Worm (Caenorhabditis elegans) whole organism, young adult: ENCODE measurements around the gene spp-1.
A peak's percentile ranks its signal among the peaks of the same experiment; 100 is the strongest.

ENCODE experiments used
- B0035.1 ChIP-seq: sonication (generic microtip); optimal IDR thresholded peaks from 2 replicates; lab custom pipeline; 2016; ENCODE audit warnings: missing genetic modification characterization, mild to moderate bottlenecking, missing compliant biosample characterization, missing genotype, missing genetic modification reagents
- F10E7.11 ChIP-seq: sonication (generic microtip); optimal IDR thresholded peaks from 2 replicates; lab custom pipeline; 2017; ENCODE audit warnings: mild to moderate bottlenecking, missing genetic modification characterization, moderate library complexity, missing compliant biosample characterization
- F37B4.10 ChIP-seq: fragments of 200-800 bp; sonication (Bioruptor generic); IDR thresholded peaks from 2 replicates; pipeline ENCODE4 v1.3.6; 2022; ENCODE audit warnings: missing genetic modification characterization, missing compliant biosample characterization
- F39B2.1 ChIP-seq: fragments of 200-800 bp; sonication (Bioruptor generic); IDR thresholded peaks from 2 replicates; pipeline ENCODE4 v1.3.6; 2022; ENCODE audit warnings: missing genetic modification reagents, missing genetic modification characterization, missing compliant biosample characterization
- F55B11.4 ChIP-seq: sonication (generic microtip); optimal IDR thresholded peaks from 2 replicates; lab custom pipeline; 2016; ENCODE audit warnings: missing compliant biosample characterization, missing genetic modification characterization, borderline replicate concordance; ENCODE audit not compliant: insufficient read depth
- F57C9.4 ChIP-seq: sonication (generic microtip); optimal IDR thresholded peaks from 2 replicates; lab custom pipeline; 2017; ENCODE audit warnings: mild to moderate bottlenecking, missing genetic modification characterization, missing compliant biosample characterization
- K12H6.12 ChIP-seq: fragments of 200-800 bp; sonication (Bioruptor generic); optimal IDR thresholded peaks from 2 replicates; lab custom pipeline; 2018; ENCODE audit warnings: mild to moderate bottlenecking, missing genetic modification characterization, missing compliant biosample characterization
- Y53F4B.3 ChIP-seq: fragments of 200-800 bp; sonication (Bioruptor generic); IDR thresholded peaks from 2 replicates; pipeline ENCODE4 v1.3.6; 2022; ENCODE audit warnings: missing genetic modification reagents, missing genetic modification characterization, missing compliant biosample characterization
- Y56A3A.18 ChIP-seq: fragments of 200-800 bp; sonication (Bioruptor generic); IDR thresholded peaks from 2 replicates; pipeline ENCODE4 v1.3.6; 2022; ENCODE audit warnings: missing genetic modification reagents, missing genetic modification characterization, missing compliant biosample characterization
- Y67H2A.10 ChIP-seq: fragments of 200-800 bp; sonication (Bioruptor generic); conservative IDR thresholded peaks from 2 replicates; pipeline ENCODE4 v1.3.6; 2022; ENCODE audit warnings: missing genetic modification reagents, missing genetic modification characterization, missing compliant biosample characterization
- akir-1 ChIP-seq: fragments of 200-800 bp; sonication (Bioruptor generic); optimal IDR thresholded peaks from 2 replicates; lab custom pipeline; 2018; ENCODE audit warnings: mild to moderate bottlenecking, missing genetic modification characterization, moderate library complexity, missing compliant biosample characterization
- ama-1 ChIP-seq, 3 experiments: fragments of 150-350 bp in 1 of 3; sonication (generic microtip) in 2 of 3; optimal IDR thresholded peaks; 2 replicates each; lab custom pipeline; 2014 to 2018; ENCODE audit warnings: missing biosample characterization in 2 of 3, missing genetic modification characterization in 2 of 3, missing genetic modification reagents in 2 of 3
- atf-7 ChIP-seq: sonication (generic microtip); optimal IDR thresholded peaks from 2 replicates; lab custom pipeline; 2017; ENCODE audit warnings: mild to moderate bottlenecking, missing genetic modification characterization, missing compliant biosample characterization
- bed-2 ChIP-seq: fragments of 200-800 bp; sonication (Bioruptor generic); IDR thresholded peaks from 2 replicates; pipeline ENCODE4 v1.3.6; 2022; ENCODE audit warnings: missing genetic modification reagents, missing genetic modification characterization, missing compliant biosample characterization
- cebp-1 ChIP-seq, 2 experiments: fragments of 200-800 bp in 1 of 2; sonication (Bioruptor generic) in 1 of 2; sonication (generic microtip) in 1 of 2; IDR thresholded peaks in 1 of 2; optimal IDR thresholded peaks in 1 of 2; 2 replicates each; pipeline versions ENCODE4 v1.3.6 to Lab custom; 2017 to 2022; ENCODE audit warnings: missing compliant biosample characterization in 2 of 2, missing genetic modification characterization in 2 of 2, mild to moderate bottlenecking in 1 of 2, missing genetic modification reagents in 1 of 2, moderate library complexity in 1 of 2
- ceh-79 ChIP-seq: sonication (generic microtip); optimal IDR thresholded peaks from 2 replicates; lab custom pipeline; 2017; ENCODE audit warnings: mild to moderate bottlenecking, missing genetic modification characterization, missing compliant biosample characterization
- efl-1 ChIP-seq: fragments of 150-350 bp; optimal IDR thresholded peaks from 2 replicates; lab custom pipeline; 2014; ENCODE audit warnings: missing biosample characterization, missing genetic modification reagents, missing genetic modification characterization
- egrh-3 ChIP-seq: fragments of 200-800 bp; sonication (Bioruptor generic); IDR thresholded peaks from 2 replicates; pipeline ENCODE4 v1.3.6; 2022; ENCODE audit warnings: missing genetic modification reagents, missing genetic modification characterization, missing compliant biosample characterization
- fkh-3 ChIP-seq: sonication (generic microtip); optimal IDR thresholded peaks from 2 replicates; lab custom pipeline; 2016; ENCODE audit warnings: mild to moderate bottlenecking, missing genetic modification characterization, missing compliant biosample characterization
- gei-17 ChIP-seq: fragments of 200-800 bp; sonication (Bioruptor generic); optimal IDR thresholded peaks from 2 replicates; lab custom pipeline; 2018; ENCODE audit warnings: mild to moderate bottlenecking, missing genetic modification characterization, missing compliant biosample characterization
- hrde-1 ChIP-seq: sonication (generic microtip); optimal IDR thresholded peaks from 2 replicates; lab custom pipeline; 2016; ENCODE audit warnings: missing genetic modification characterization, mild to moderate bottlenecking, missing compliant biosample characterization, moderate library complexity, missing genotype, missing genetic modification reagents, borderline replicate concordance
- hsf-1 ChIP-seq: fragments of 200-800 bp; sonication (Bioruptor generic); IDR thresholded peaks from 2 replicates; pipeline ENCODE4 v1.3.6; 2022; ENCODE audit warnings: missing genetic modification reagents, missing genetic modification characterization, missing compliant biosample characterization
- lin-26 ChIP-seq: fragments of 200-800 bp; sonication (Bioruptor generic); IDR thresholded peaks from 2 replicates; pipeline ENCODE4 v1.3.6; 2022; ENCODE audit warnings: missing genetic modification reagents, missing genetic modification characterization, missing compliant biosample characterization
- lin-35 ChIP-seq, 3 experiments: fragments of 150-350 bp in 2 of 3; sonication (generic microtip) in 1 of 3; optimal IDR thresholded peaks; 2 replicates each; lab custom pipeline; 2014 to 2018; ENCODE audit warnings: missing biosample characterization in 3 of 3, missing genetic modification characterization in 3 of 3, missing genetic modification reagents in 3 of 3
- lin-40 ChIP-seq: sonication (generic microtip); optimal IDR thresholded peaks from 2 replicates; lab custom pipeline; 2016; ENCODE audit warnings: missing genetic modification characterization, mild to moderate bottlenecking, missing compliant biosample characterization, missing genotype, missing genetic modification reagents
- lir-1 ChIP-seq: fragments of 200-800 bp; sonication (Bioruptor generic); conservative IDR thresholded peaks from 2 replicates; pipeline ENCODE4 v1.3.6; 2022; ENCODE audit warnings: missing genetic modification reagents, missing genetic modification characterization, missing compliant biosample characterization
- madf-6 ChIP-seq: fragments of 200-800 bp; sonication (Bioruptor generic); IDR thresholded peaks from 2 replicates; pipeline ENCODE4 v1.3.6; 2022; ENCODE audit warnings: missing genetic modification reagents, missing genetic modification characterization, missing compliant biosample characterization
- mes-4 ChIP-seq: sonication (generic microtip); optimal IDR thresholded peaks from 2 replicates; lab custom pipeline; 2016; ENCODE audit warnings: missing genotype, missing genetic modification characterization, missing compliant biosample characterization
- nhr-179 ChIP-seq: sonication (generic microtip); optimal IDR thresholded peaks from 2 replicates; lab custom pipeline; 2016; ENCODE audit warnings: mild to moderate bottlenecking, missing genetic modification characterization, missing compliant biosample characterization
- nhr-27 ChIP-seq: fragments of 200-800 bp; sonication (Bioruptor generic); optimal IDR thresholded peaks from 2 replicates; lab custom pipeline; 2018; ENCODE audit warnings: mild to moderate bottlenecking, missing genetic modification characterization, moderate library complexity, missing compliant biosample characterization
- nhr-90 ChIP-seq: sonication (generic microtip); optimal IDR thresholded peaks from 2 replicates; lab custom pipeline; 2016; ENCODE audit warnings: missing genotype, mild to moderate bottlenecking, missing genetic modification characterization, missing compliant biosample characterization
- repo-1 ChIP-seq: sonication (generic microtip); optimal IDR thresholded peaks from 2 replicates; lab custom pipeline; 2017; ENCODE audit warnings: mild to moderate bottlenecking, missing genetic modification characterization, missing compliant biosample characterization
- sea-2 ChIP-seq: fragments of 200-800 bp; sonication (Bioruptor generic); IDR thresholded peaks from 2 replicates; pipeline ENCODE4 v1.3.6; 2022; ENCODE audit warnings: missing genetic modification characterization, missing compliant biosample characterization
- tbp1 ChIP-seq: fragments of 200-800 bp; sonication (Bioruptor generic); optimal IDR thresholded peaks from 2 replicates; lab custom pipeline; 2018; ENCODE audit warnings: mild to moderate bottlenecking, missing genetic modification characterization, missing compliant biosample characterization
- tbx-9 ChIP-seq: sonication (generic microtip); optimal IDR thresholded peaks from 2 replicates; lab custom pipeline; 2016; ENCODE audit warnings: borderline replicate concordance, missing genetic modification characterization, inconsistent platforms, missing compliant biosample characterization
- tlf-1 ChIP-seq: fragments of 200-800 bp; sonication (Bioruptor generic); optimal IDR thresholded peaks from 2 replicates; lab custom pipeline; 2018; ENCODE audit warnings: mild to moderate bottlenecking, missing genetic modification characterization, missing compliant biosample characterization
- xnd-1 ChIP-seq: sonication (generic microtip); optimal IDR thresholded peaks from 2 replicates; lab custom pipeline; 2016; ENCODE audit warnings: missing genotype, missing genetic modification reagents, missing genetic modification characterization, missing compliant biosample characterization
- zim-3 ChIP-seq: sonication (generic microtip); optimal IDR thresholded peaks from 2 replicates; lab custom pipeline; 2017; ENCODE audit warnings: mild to moderate bottlenecking, missing genetic modification characterization, moderate library complexity, missing compliant biosample characterization
- ztf-22 ChIP-seq: fragments of 200-800 bp; sonication (Bioruptor generic); optimal IDR thresholded peaks from 2 replicates; lab custom pipeline; 2018; ENCODE audit warnings: mild to moderate bottlenecking, missing genetic modification characterization, moderate library complexity, missing compliant biosample characterization
- ztf-6 ChIP-seq: fragments of 200-800 bp; sonication (Bioruptor generic); IDR thresholded peaks from 2 replicates; pipeline ENCODE4 v1.3.6; 2022; ENCODE audit warnings: missing genetic modification reagents, missing genetic modification characterization, missing compliant biosample characterization

Gene spp-1

DNA sequence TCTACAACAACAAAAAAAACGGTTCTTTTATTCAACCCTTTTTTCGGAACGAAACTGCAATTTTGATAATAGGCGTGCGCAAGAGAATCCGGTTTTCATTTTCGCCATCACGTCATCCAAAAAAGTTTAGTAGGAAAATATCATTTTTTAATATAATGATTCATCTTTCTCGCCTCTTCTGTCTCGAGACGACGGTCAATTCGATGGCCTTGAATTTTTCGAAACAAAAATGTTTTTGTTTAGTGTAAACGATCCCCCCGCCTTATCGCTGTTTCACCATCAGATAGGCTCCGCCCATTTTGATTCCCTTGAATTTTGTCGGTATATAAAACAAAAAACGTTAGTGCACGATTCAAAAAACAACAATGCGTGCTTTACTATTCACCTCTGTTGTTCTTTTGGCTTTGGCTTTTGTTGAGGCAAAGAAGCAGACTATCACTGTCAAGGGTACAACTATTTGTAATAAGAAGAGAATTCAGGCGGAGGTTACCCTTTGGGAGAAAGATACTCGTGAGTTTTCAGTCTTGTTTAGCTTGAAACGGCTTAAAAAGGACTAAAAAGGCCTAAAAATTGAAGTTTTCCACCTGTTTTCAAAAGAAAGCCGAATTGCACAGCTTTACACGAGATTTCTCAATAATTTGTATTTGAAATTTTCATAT is 17.8 kb downstream of the spp-1 start, which contains the start of gene ttr-15:
Gene ttr-15, plus strand, starts transcription at position 340 of the 659 bp plus-strand sequence.
- 0 out of 2 replicates have a peak, but pooled peaks have one; percentile 25 for TF ChIP-seq madf-6 (GFP tag; lab: Robert Waterston, UW)
- no peak for TF ChIP-seq K12H6.12
- TF ChIP-seq F10E7.11 (tag; lab: Kevin White, UChicago), result no peak
- peak; percentile 73 for TF ChIP-seq B0035.1 (tag; lab: Kevin White, UChicago)
- peak; percentile 57 for TF ChIP-seq lin-40 (tag; lab: Kevin White, UChicago)
- TF ChIP-seq repo-1 (tag; lab: Kevin White, UChicago), result peak; percentile 22
- TF ChIP-seq Y53F4B.3, result no peak
- TF ChIP-seq ztf-22 (GFP tag; lab: Kevin White, UChicago), result no peak
- TF ChIP-seq lin-26 (GFP tag; lab: Robert Waterston, UW), result peak; percentile 30; the same call in 1 of the 2 replicates
- peak; percentile 11 for TF ChIP-seq atf-7 (tag; lab: Kevin White, UChicago)
- TF ChIP-seq ama-1 (optimal IDR thresholded peaks at IDR 0.05; lab: Kevin White, UChicago), result peak; percentile 92
- TF ChIP-seq ama-1 (GFP tag; optimal IDR thresholded peaks at IDR 0.05; lab: Kevin White, UChicago), result peak in 1 of 2 experiments; percentile 6
- 0 out of 2 replicates have a peak, but pooled peaks have one; percentile 45 for TF ChIP-seq Y56A3A.18 (GFP tag; lab: Robert Waterston, UW)
- TF ChIP-seq lin-35 (GFP tag; optimal IDR thresholded peaks at IDR 0.05; lab: Kevin White, UChicago), result no peak
- no peak for TF ChIP-seq hrde-1
- no peak for TF ChIP-seq cebp-1 (GFP tag; IDR thresholded peaks at IDR 0.05; lab: Robert Waterston, UW)
- TF ChIP-seq cebp-1 (tag; optimal IDR thresholded peaks at IDR 0.05; lab: Kevin White, UChicago), result peak; percentile 39
- peak; percentile 71 for TF ChIP-seq tbx-9 (tag; lab: Kevin White, UChicago)

ce11 chrIII:10336109-10336508 is 19.4 kb downstream of the spp-1 start:
- TF ChIP-seq mes-4 (no peak), fkh-3 (tag; lab: Kevin White, UChicago) (no peak), bed-2 (no peak), nhr-27 (tag; lab: Kevin White, UChicago) (no peak), egrh-3 (no peak), K12H6.12 (no peak), ceh-79 (tag; lab: Kevin White, UChicago) (no peak), tbx-9 (tag; lab: Kevin White, UChicago) (no peak), efl-1 (GFP tag; lab: Kevin White, UChicago) (no peak), F57C9.4 (tag; lab: Kevin White, UChicago) (no peak), ama-1 (optimal IDR thresholded peaks at IDR 0.05; lab: Kevin White, UChicago) (no peak), ama-1 (GFP tag; optimal IDR thresholded peaks at IDR 0.05; lab: Kevin White, UChicago) (no peak), F39B2.1 (GFP tag; lab: Robert Waterston, UW) (no peak), xnd-1 (tag; lab: Kevin White, UChicago) (no peak), tlf-1 (GFP tag; lab: Kevin White, UChicago) (no peak), tbp1 (GFP tag; lab: Kevin White, UChicago) (no peak), Y67H2A.10 (no peak)
- TF ChIP-seq, all 124 proteins: peak for 0

DNA sequence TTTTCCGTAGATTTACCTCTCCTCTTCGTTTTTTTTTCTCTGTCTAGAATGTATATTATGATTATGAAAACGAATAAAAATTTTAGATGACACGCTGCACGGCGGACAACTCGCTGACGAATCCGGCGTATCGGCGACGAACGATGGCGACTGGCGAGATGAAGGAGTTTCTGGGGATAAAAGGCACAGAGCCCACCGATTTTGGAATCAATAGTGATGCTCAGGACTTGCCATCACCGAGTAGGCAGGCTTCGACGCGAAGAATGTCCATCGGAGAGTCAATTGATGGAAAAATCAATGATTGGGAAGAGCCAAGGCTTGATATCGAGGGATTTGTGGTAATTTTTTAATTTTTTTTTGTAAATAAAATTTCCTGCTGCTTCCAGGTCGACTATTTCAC is 20.4 kb downstream of the spp-1 start, which contains the start of gene ced-9:
Gene ced-9, plus strand, starts transcription at position 87 of the 400 bp plus-strand sequence.
- no peak for TF ChIP-seq ztf-6
- TF ChIP-seq tbx-9 (tag; lab: Kevin White, UChicago), result peak; percentile 93

DNA sequence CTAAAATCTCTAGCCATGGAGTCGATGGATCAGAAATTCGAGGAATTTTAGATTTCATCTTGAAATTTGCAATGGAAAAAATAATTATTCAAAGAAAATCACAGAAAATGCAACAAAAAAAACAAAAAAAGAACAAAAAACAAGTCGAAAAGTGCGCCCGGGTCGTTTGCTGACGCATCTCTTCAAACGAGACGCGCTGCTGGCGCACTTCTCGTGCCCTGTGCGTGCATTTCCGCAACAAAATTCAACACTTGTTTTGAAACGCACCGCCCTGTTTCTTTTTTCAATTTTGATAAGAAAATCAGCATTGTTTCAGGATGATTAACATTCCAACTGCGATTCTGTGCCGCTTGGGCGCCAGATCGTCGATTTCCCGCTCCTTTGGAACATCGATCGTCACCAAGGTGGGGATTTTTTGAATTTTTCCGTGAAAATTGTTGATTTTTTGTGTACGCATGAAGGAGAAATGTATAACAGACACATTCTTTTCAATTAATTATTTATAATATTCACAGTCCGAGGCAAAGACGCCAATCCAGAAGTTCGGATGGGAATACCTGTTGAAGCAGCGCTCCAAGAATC is 21.4 kb downstream of the spp-1 start, which contains the start of the genes jmjd-4 and mev-1:
Gene jmjd-4, minus strand, starts transcription at position 58 of the 582 bp plus-strand sequence.
Gene mev-1, plus strand, starts transcription at position 317 of the 582 bp plus-strand sequence.
- 0 out of 2 replicates have a peak, but pooled peaks have one; percentile 8 for TF ChIP-seq F37B4.10 (GFP tag; lab: Robert Waterston, UW)
- no peak for TF ChIP-seq zim-3 (tag; lab: Kevin White, UChicago)
- TF ChIP-seq hsf-1 (GFP tag; lab: Robert Waterston, UW), result peak; percentile 67
- peak; percentile 63; the same call in 1 of the 2 replicates for TF ChIP-seq lir-1 (GFP tag; lab: Robert Waterston, UW)
- TF ChIP-seq akir-1, result no peak
- TF ChIP-seq gei-17 (GFP tag; lab: Kevin White, UChicago), result peak; percentile 53
- TF ChIP-seq F55B11.4 (tag; lab: Kevin White, UChicago), result no peak
- TF ChIP-seq repo-1 (tag; lab: Kevin White, UChicago), result peak; percentile 77
- no peak for TF ChIP-seq F57C9.4 (tag; lab: Kevin White, UChicago)
- no peak for TF ChIP-seq nhr-179 (tag; lab: Kevin White, UChicago)
- no peak for TF ChIP-seq ztf-6
- no peak for TF ChIP-seq sea-2 (GFP tag; lab: Robert Waterston, UW)
- peak; percentile 89 for TF ChIP-seq lin-40 (tag; lab: Kevin White, UChicago)
- no peak for TF ChIP-seq nhr-90 (tag; lab: Kevin White, UChicago)
